Fruit fly (Drosophila melanogaster) whole organism, wandering third instar larva: Measurements from ENCODE around the gene CG7945.

ENCODE experiments used
- CG32264 ChIP-seq: fragments of 200-800 bp; sonication (Bioruptor generic); optimal IDR thresholded peaks from 2 replicates; lab custom pipeline; 2016; ENCODE audit warnings: missing biosample characterization, missing genetic modification characterization
- CG9705 ChIP-seq: fragments of 200-800 bp; sonication (Bioruptor generic); optimal IDR thresholded peaks from 2 replicates; lab custom pipeline; 2018; ENCODE audit warnings: missing biosample characterization, mild to moderate bottlenecking, missing genetic modification characterization
- Dfd ChIP-seq: fragments of >200 bp; optimal IDR thresholded peaks from 2 replicates; lab custom pipeline; 2017; ENCODE audit warnings: missing biosample characterization, missing genetic modification characterization
- GATAd ChIP-seq: sonication (Bioruptor generic); optimal IDR thresholded peaks from 2 replicates; lab custom pipeline; 2016; ENCODE audit warnings: missing biosample characterization, missing genetic modification characterization
- Hr78 ChIP-seq: fragments of >200 bp; optimal IDR thresholded peaks from 2 replicates; lab custom pipeline; 2017; ENCODE audit warnings: missing biosample characterization, missing genetic modification characterization
- Jra ChIP-seq: sonication (Bioruptor generic); optimal IDR thresholded peaks from 2 replicates; lab custom pipeline; 2016; ENCODE audit warnings: missing biosample characterization, missing genetic modification characterization
- Mio ChIP-seq: sonication (Bioruptor generic); optimal IDR thresholded peaks from 2 replicates; lab custom pipeline; 2016; ENCODE audit warnings: missing biosample characterization, missing genetic modification characterization
- OdsH ChIP-seq: fragments of 200-800 bp; sonication (Bioruptor generic); optimal IDR thresholded peaks from 2 replicates; lab custom pipeline; 2016; ENCODE audit warnings: missing biosample characterization, mild to moderate bottlenecking, missing genetic modification characterization
- dl ChIP-seq, 2 experiments: fragments of 175-275, 200-275 bp in 1 of 2; fragments of 200-275 bp in 1 of 2; sonication (Bioruptor generic); optimal IDR thresholded peaks; lab custom pipeline; 2018; ENCODE audit warnings: mild to moderate bottlenecking in 2 of 2, missing biosample characterization in 2 of 2, missing genetic modification characterization in 2 of 2, moderate library complexity in 2 of 2; ENCODE audit not compliant: partially characterized antibody in 2 of 2, insufficient read depth in 1 of 2
- fru ChIP-seq: fragments of 200-800 bp; sonication (Bioruptor generic); optimal IDR thresholded peaks from 3 replicates; lab custom pipeline; 2016; ENCODE audit warnings: missing biosample characterization, mild to moderate bottlenecking, missing genetic modification characterization
- psq ChIP-seq: fragments of 200-800 bp; sonication (Bioruptor generic); optimal IDR thresholded peaks from 3 replicates; lab custom pipeline; 2017; ENCODE audit warnings: missing biosample characterization, mild to moderate bottlenecking, missing genetic modification characterization, moderate library complexity
- usp ChIP-seq: fragments of >200 bp; optimal IDR thresholded peaks from 2 replicates; lab custom pipeline; 2017; ENCODE audit warnings: missing biosample characterization, missing genetic modification characterization

DNA sequence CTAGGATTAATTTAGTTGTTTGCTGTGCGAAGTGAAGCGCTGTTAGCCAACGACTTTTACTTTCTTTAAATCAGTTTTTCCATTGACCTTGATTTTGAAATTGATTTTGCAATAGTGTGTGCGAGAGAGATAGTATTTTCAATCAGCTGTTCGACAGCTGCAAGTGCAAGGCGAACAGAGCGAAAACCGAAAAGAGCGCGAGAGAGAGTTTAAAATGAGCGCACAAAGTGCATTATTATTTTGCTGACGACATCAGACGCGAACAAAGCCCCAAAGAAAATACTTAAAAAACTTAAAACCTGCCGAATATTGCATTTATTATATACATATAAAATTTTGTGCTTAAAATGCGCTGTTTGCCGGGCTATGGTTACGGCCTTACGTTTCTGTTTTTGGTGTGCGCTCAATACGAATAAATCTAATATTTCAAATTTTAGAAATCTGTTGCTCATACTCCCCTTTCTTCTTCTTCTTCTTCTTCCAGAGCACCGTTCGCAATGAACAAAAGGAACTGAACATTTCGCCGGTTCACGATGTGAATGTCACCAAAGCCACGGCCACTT lies 12.2 kb downstream of the CG7945 start:
- peak; percentile 44 to 66 for TF ChIP-seq dl (GFP tag; optimal IDR thresholded peaks at IDR 0.05; lab: Kevin White, UChicago; ENCODE audit: insufficient read depth in 1 of 2, partially characterized antibody in 2 of 2)
- no peak for TF ChIP-seq usp
- TF ChIP-seq fru (GFP tag; lab: Kevin White, UChicago), result no peak
- TF ChIP-seq OdsH (GFP tag; lab: Kevin White, UChicago), result no peak
- no peak for TF ChIP-seq Dfd (GFP tag; lab: Kevin White, UChicago)
- TF ChIP-seq psq (GFP tag; lab: Kevin White, UChicago), result no peak
- TF ChIP-seq CG9705, result no peak
- TF ChIP-seq CG32264 (GFP tag; lab: Kevin White, UChicago), result no peak
- TF ChIP-seq Mio, result no peak
- no peak for TF ChIP-seq Jra (GFP tag; lab: Kevin White, UChicago)
- no peak for TF ChIP-seq GATAd (GFP tag; lab: Kevin White, UChicago)
- no peak for TF ChIP-seq Hr78
